Worm (Caenorhabditis elegans) whole organism, L2 larva: ENCODE results near the gene bcat-1.

Experiments
- C34F6.9 ChIP-seq: fragments of 150-350 bp; optimal IDR thresholded peaks from 2 replicates; lab custom pipeline; 2014; ENCODE audit warnings: missing biosample characterization, missing genetic modification characterization
- F13H6.1 ChIP-seq: sonication (generic microtip); optimal IDR thresholded peaks from 2 replicates; lab custom pipeline; 2016; ENCODE audit warnings: missing genetic modification characterization, missing compliant biosample characterization
- R02D3.7 ChIP-seq: fragments of 150-350 bp; optimal IDR thresholded peaks from 2 replicates; lab custom pipeline; 2014; ENCODE audit warnings: missing biosample characterization, missing genetic modification characterization
- ZK546.5 ChIP-seq: sonication (generic microtip); optimal IDR thresholded peaks from 2 replicates; lab custom pipeline; 2017; ENCODE audit warnings: missing biosample characterization, missing genetic modification characterization
- alr-1 ChIP-seq: fragments of 150-350 bp; optimal IDR thresholded peaks from 2 replicates; lab custom pipeline; 2014; ENCODE audit warnings: missing biosample characterization, missing genetic modification characterization
- aly-2 ChIP-seq: fragments of 150-350 bp; optimal IDR thresholded peaks from 2 replicates; lab custom pipeline; 2014; ENCODE audit warnings: missing biosample characterization, missing genetic modification characterization
- ama-1 ChIP-seq: fragments of 150-350 bp; optimal IDR thresholded peaks from 2 replicates; lab custom pipeline; 2018; ENCODE audit warnings: inconsistent platforms
- blmp-1 ChIP-seq: sonication (generic microtip); optimal IDR thresholded peaks from 2 replicates; lab custom pipeline; 2017; ENCODE audit warnings: missing genetic modification characterization, mild to moderate bottlenecking, missing compliant biosample characterization, antibody characterized with exemption, moderate library complexity; ENCODE audit not compliant: insufficient read depth
- ceh-82 ChIP-seq: fragments of 150-350 bp; optimal IDR thresholded peaks from 2 replicates; lab custom pipeline; 2014; ENCODE audit warnings: missing biosample characterization, missing genetic modification characterization
- egl-27 ChIP-seq: sonication (generic microtip); optimal IDR thresholded peaks from 3 replicates; lab custom pipeline; 2017; ENCODE audit warnings: missing biosample characterization, missing genetic modification reagents, missing genetic modification characterization
- elt-1 ChIP-seq: fragments of 150-350 bp; optimal IDR thresholded peaks from 2 replicates; lab custom pipeline; 2014; ENCODE audit warnings: missing biosample characterization, missing genetic modification characterization
- elt-3 ChIP-seq: sonication (generic microtip); optimal IDR thresholded peaks from 2 replicates; lab custom pipeline; 2017; ENCODE audit warnings: missing biosample characterization, missing genetic modification characterization
- gmeb-1 ChIP-seq: fragments of 150-350 bp; optimal IDR thresholded peaks from 2 replicates; lab custom pipeline; 2014; ENCODE audit warnings: missing biosample characterization, missing genetic modification characterization
- lin-11 ChIP-seq: fragments of 150-350 bp; sonication (generic microtip); optimal IDR thresholded peaks from 2 replicates; lab custom pipeline; 2014; ENCODE audit warnings: missing biosample characterization, missing genetic modification characterization, inconsistent platforms, mixed read lengths
- lin-39 ChIP-seq: fragments of 150-350 bp; optimal IDR thresholded peaks from 2 replicates; lab custom pipeline; 2014; ENCODE audit warnings: missing biosample characterization, missing genetic modification reagents, missing genetic modification characterization
- lsy-2 ChIP-seq, 2 experiments: fragments of 150-350 bp in 1 of 2; sonication (generic microtip) in 1 of 2; optimal IDR thresholded peaks; 2 replicates each; lab custom pipeline; 2014 to 2017; ENCODE audit warnings: missing biosample characterization in 2 of 2, missing genetic modification characterization in 2 of 2
- mab-5 ChIP-seq: fragments of 150-350 bp; optimal IDR thresholded peaks from 2 replicates; lab custom pipeline; 2014; ENCODE audit warnings: missing biosample characterization, missing genetic modification characterization
- mbf-1 ChIP-seq: sonication (generic microtip); optimal IDR thresholded peaks from 2 replicates; lab custom pipeline; 2017; ENCODE audit warnings: missing biosample characterization, missing genetic modification characterization
- nhr-11 ChIP-seq: fragments of 150-350 bp; optimal IDR thresholded peaks from 2 replicates; lab custom pipeline; 2014; ENCODE audit warnings: missing biosample characterization, missing genetic modification characterization
- nhr-12 ChIP-seq: fragments of 150-350 bp; optimal IDR thresholded peaks from 2 replicates; lab custom pipeline; 2014; ENCODE audit warnings: missing biosample characterization, missing genetic modification characterization
- nhr-129 ChIP-seq: fragments of 150-350 bp; optimal IDR thresholded peaks from 2 replicates; lab custom pipeline; 2014; ENCODE audit warnings: missing biosample characterization, missing genetic modification characterization
- nhr-21 ChIP-seq: fragments of 150-350 bp; optimal IDR thresholded peaks from 2 replicates; lab custom pipeline; 2014; ENCODE audit warnings: missing biosample characterization, missing genetic modification characterization
- nhr-23 ChIP-seq: fragments of 150-350 bp; optimal IDR thresholded peaks from 2 replicates; lab custom pipeline; 2014; ENCODE audit warnings: missing biosample characterization, missing genetic modification reagents, missing genetic modification characterization
- nhr-237 ChIP-seq: fragments of 150-350 bp; optimal IDR thresholded peaks from 2 replicates; lab custom pipeline; 2014; ENCODE audit warnings: missing biosample characterization, missing genetic modification characterization
- nhr-25 ChIP-seq: fragments of 150-350 bp; sonication (generic microtip); optimal IDR thresholded peaks from 3 replicates; lab custom pipeline; 2014; ENCODE audit warnings: missing biosample characterization, missing genetic modification characterization
- nhr-77 ChIP-seq: fragments of 150-350 bp; optimal IDR thresholded peaks from 2 replicates; lab custom pipeline; 2014; ENCODE audit warnings: missing biosample characterization, missing genetic modification characterization
- peb-1 ChIP-seq: fragments of 150-350 bp; optimal IDR thresholded peaks from 2 replicates; lab custom pipeline; 2014; ENCODE audit warnings: missing biosample characterization, missing genetic modification characterization
- sem-4 ChIP-seq: fragments of 150-350 bp; optimal IDR thresholded peaks from 2 replicates; lab custom pipeline; 2014; ENCODE audit warnings: missing biosample characterization, missing genetic modification reagents, missing genetic modification characterization
- skn-1 ChIP-seq: sonication (generic microtip); optimal IDR thresholded peaks from 2 replicates; lab custom pipeline; 2017; ENCODE audit warnings: missing biosample characterization, missing genetic modification characterization
- sma-3 ChIP-seq: sonication (generic microtip); optimal IDR thresholded peaks from 2 replicates; lab custom pipeline; 2016; ENCODE audit warnings: missing genetic modification reagents, missing genetic modification characterization, missing compliant biosample characterization
- sma-9 ChIP-seq, 2 experiments: fragments of 150-350 bp in 1 of 2; sonication (generic microtip) in 1 of 2; optimal IDR thresholded peaks; 2 replicates each; lab custom pipeline; 2014 to 2016; ENCODE audit warnings: missing genetic modification characterization in 2 of 2, mild to moderate bottlenecking in 1 of 2, missing biosample characterization in 1 of 2, missing compliant biosample characterization in 1 of 2, missing genetic modification reagents in 1 of 2, moderate library complexity in 1 of 2
- snpc-4 ChIP-seq: fragments of 150-350 bp; optimal IDR thresholded peaks from 2 replicates; lab custom pipeline; 2014; ENCODE audit warnings: missing biosample characterization, missing genetic modification characterization
- unc-55 ChIP-seq: fragments of 150-350 bp; sonication (generic microtip); optimal IDR thresholded peaks from 3 replicates; lab custom pipeline; 2014; ENCODE audit warnings: missing biosample characterization, missing genetic modification reagents, missing genetic modification characterization
- unc-62 ChIP-seq: fragments of 150-350 bp; optimal IDR thresholded peaks from 2 replicates; lab custom pipeline; 2014; ENCODE audit warnings: missing biosample characterization, missing genetic modification reagents, missing genetic modification characterization
- zag-1 ChIP-seq: fragments of 150-350 bp; optimal IDR thresholded peaks from 2 replicates; lab custom pipeline; 2014; ENCODE audit warnings: missing biosample characterization, missing genetic modification characterization
- ztf-11 ChIP-seq: sonication (generic microtip); optimal IDR thresholded peaks from 2 replicates; lab custom pipeline; 2017; ENCODE audit warnings: missing biosample characterization, missing genetic modification characterization

Gene bcat-1

DNA sequence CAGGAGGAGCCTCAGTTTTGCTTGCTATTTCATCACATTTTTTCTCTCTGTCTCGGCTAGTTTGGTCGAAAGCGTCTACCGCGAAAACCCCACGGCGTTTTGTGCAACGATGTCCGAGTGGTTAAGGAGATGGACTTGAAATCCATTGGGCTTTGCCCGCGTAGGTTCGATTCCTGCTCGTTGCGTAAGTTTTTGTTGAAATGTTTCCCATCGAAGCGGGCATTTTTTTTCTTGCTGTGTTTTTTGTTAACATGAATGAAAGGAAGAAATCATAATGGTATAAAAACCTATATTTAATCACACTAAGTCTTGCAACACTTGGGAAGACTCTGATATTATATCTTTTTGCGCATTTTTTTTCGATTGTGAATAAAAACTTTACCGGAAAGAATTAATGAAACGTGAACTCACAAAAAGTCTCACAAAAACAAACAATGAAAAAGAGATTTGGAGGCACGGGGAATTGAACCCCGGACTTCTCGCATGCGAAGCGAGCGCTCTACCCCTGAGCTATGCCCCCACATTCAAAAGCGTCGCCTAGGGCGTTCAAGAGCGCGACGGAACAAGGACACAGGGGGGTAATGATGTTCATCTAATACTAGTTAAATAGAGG is 12.7 kb downstream of the bcat-1 start (continued):
- TF ChIP-seq elt-1 (tag; lab: Kevin White, UChicago) (no peak), ztf-11 (tag; lab: Kevin White, UChicago) (no peak), elt-3 (tag; lab: Kevin White, UChicago) (no peak), ceh-82 (tag; lab: Kevin White, UChicago) (no peak), lin-11 (peak; percentile 86), nhr-12 (no peak), nhr-129 (tag; lab: Kevin White, UChicago) (peak; percentile 95), lsy-2 (tag; optimal IDR thresholded peaks at IDR 0.05; lab: Kevin White, UChicago) (peak; percentile 41 to 58), unc-62 (GFP tag; lab: Kevin White, UChicago) (no peak), nhr-21 (tag; lab: Kevin White, UChicago) (peak; percentile 81), snpc-4 (no peak), zag-1 (tag; lab: Kevin White, UChicago) (peak; percentile 27), sem-4 (peak; percentile 42), nhr-23 (tag; lab: Kevin White, UChicago) (no peak), nhr-25 (tag; lab: Kevin White, UChicago) (peak; percentile 24), F13H6.1 (tag; lab: Kevin White, UChicago) (peak; percentile 56), R02D3.7 (tag; lab: Kevin White, UChicago) (no peak), mbf-1 (no peak), blmp-1 (tag; lab: Kevin White, UChicago) (peak; percentile 24), ama-1 (no peak), nhr-11 (no peak), skn-1 (tag; lab: Kevin White, UChicago) (no peak), peb-1 (tag; lab: Kevin White, UChicago) (no peak), ZK546.5 (tag; lab: Kevin White, UChicago) (no peak), gmeb-1 (peak; percentile 31), mab-5 (tag; lab: Kevin White, UChicago) (no peak), C34F6.9 (tag; lab: Kevin White, UChicago) (peak; percentile 71), aly-2 (tag; lab: Kevin White, UChicago) (no peak)
- TF ChIP-seq, all 48 proteins: peak for 21

DNA sequence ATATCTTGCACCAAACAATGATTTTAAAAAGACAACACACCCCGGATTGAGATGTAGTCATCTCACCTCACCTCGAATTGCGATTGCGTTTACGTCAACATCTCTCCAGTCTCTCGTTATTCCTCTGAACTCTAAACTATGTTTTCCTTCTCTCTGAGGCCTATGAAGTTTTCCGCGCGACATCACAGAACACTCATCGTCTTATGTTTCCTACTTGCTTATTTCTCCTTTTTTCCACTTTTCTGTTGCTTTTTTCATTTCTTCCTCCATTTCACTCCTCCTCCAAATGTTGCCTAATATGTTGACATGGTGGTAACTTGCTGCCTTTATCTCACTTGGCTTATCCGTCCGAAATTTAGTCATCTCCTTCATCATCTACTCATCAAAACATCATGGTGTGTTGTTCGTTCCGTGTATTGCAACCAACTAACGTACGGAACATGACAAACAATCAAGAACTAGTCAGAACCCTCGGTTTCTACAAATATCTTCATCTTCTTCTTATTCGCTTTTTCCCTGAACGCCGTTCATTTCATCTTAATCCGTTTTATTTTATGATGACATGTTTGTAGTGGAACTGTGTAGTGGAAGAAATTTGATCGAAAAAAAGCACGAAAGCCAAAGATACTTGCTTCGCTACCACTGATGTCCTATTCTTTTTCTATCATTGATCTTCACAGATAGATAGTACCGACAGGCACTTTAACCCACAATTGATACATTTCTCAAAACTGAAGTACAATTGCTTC is 22.0 kb downstream of the bcat-1 start:
- TF ChIP-seq mab-5 (tag; lab: Kevin White, UChicago) (no peak), F13H6.1 (tag; lab: Kevin White, UChicago) (peak; percentile 12), nhr-25 (tag; lab: Kevin White, UChicago) (peak; percentile 0), ama-1 (no peak), nhr-237 (tag; lab: Kevin White, UChicago) (no peak), sma-9 (GFP tag; optimal IDR thresholded peaks at IDR 0.05; lab: Kevin White, UChicago) (peak; percentile 47), sma-9 (tag; optimal IDR thresholded peaks at IDR 0.05; lab: Kevin White, UChicago) (no peak), unc-55 (GFP tag; lab: Kevin White, UChicago) (peak; percentile 76), unc-62 (GFP tag; lab: Kevin White, UChicago) (no peak), aly-2 (tag; lab: Kevin White, UChicago) (no peak), nhr-21 (tag; lab: Kevin White, UChicago) (peak; percentile 32), lsy-2 (tag; optimal IDR thresholded peaks at IDR 0.05; lab: Kevin White, UChicago) (peak in 1 of 2 experiments; percentile 30), sma-3 (no peak), nhr-129 (tag; lab: Kevin White, UChicago) (peak; percentile 68), lin-39 (tag; lab: Kevin White, UChicago) (no peak), C34F6.9 (tag; lab: Kevin White, UChicago) (peak; percentile 42)

DNA sequence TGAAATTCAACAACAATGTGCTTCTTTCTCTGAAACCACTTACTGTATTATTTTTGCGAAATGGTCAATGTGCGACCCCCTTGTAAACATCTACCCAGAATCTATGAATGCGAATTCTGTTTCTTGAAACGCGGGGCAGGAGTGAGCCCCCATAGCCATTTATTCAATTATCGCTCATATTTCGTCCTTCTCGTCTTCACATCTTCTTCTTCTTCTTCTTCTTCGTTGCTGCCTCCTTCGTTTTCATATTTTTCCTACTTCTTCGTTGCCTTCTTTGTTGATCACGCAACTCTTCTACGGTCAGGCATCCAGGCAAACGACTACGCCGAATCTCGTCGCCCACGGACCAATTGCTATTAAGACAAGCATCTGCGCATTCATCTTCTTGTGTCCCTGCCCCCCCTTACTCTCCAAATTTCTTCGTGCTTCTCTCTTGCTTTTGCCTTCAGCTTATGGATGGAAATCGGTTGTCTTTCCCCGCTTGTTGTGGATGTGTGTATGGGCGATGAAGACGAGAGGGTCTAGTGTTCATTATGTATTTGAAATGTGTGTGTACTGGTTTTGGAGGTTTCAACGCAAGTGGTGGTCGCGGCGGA is 24.9 kb downstream of the bcat-1 start:
- TF ChIP-seq C34F6.9 (tag; lab: Kevin White, UChicago) (peak; percentile 10), unc-55 (GFP tag; lab: Kevin White, UChicago) (peak; percentile 34), nhr-12 (no peak), unc-62 (GFP tag; lab: Kevin White, UChicago) (no peak)

DNA sequence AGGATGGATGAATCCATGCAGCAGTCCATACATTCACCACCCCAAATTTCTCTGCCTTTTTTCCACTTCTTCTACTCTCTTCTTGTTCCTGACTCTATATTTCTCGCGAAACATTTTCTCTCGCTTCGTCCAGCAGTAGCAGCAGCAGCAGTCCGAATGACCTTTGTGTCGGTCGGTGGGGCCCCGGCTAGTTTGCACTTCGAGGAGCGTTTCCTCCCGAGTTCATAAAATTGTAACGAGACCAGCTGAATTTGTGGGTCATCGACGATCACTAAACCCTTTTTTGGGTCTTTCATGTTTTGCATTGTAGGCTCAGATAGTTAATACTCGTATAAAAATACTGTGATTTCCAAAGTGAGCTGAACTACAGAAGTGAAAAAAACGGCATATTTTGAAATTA is 26.5 kb downstream of the bcat-1 start:
- TF ChIP-seq nhr-77 (tag; lab: Kevin White, UChicago) (no peak), egl-27 (tag; lab: Kevin White, UChicago) (peak; percentile 0), unc-55 (GFP tag; lab: Kevin White, UChicago) (peak; percentile 9), zag-1 (tag; lab: Kevin White, UChicago) (peak; percentile 32), alr-1 (tag; lab: Kevin White, UChicago) (no peak), sem-4 (peak; percentile 21), nhr-11 (no peak), C34F6.9 (tag; lab: Kevin White, UChicago) (peak; percentile 15)
- TF ChIP-seq, all 48 proteins: peak for 5
